Fruit fly (Drosophila melanogaster) ovary, adult (tissue): ENCODE data around the gene CG16798.

ENCODE experiments used
- CG17801 ChIP-seq: fragments of 200-800 bp; optimal IDR thresholded peaks from 2 replicates; lab custom pipeline; 2019; ENCODE audit warnings: missing biosample characterization, mild to moderate bottlenecking, missing genetic modification characterization, moderate library complexity; ENCODE audit not compliant: partially characterized antibody

CG16798 gene

DNA sequence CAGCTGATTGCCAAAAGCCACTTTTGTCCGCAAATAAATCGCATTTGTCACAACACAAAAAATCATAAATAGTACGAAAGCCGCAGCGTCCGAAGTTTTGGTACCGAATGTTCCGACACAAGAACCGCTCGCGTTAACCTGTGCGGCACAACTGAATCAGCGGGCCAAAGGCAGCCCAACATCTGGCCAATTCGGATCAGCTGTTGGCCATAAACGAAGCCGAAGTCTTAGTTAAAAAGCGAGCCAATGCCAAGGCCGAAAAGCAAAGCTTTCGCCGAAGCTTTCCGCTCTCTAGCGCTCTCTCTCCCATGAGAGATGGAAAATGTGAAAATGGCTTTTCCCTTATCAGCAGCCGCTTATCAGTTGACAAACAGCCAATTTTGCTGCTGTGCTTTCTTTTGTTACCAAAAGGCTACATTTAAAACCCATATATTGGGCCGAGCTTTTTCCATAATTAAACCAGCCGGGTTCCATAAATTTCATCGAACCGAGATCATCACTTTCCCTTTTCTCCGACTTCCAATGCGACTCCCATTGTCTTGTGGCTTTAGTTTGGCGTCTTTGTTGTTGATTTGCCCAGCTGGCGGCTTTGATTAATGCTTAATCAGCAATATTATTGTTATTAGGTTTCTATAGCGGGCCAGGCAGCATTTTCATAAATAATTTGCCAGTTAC, at the start of gene CG16798:
Gene CG16798 (minus strand): TSS at position 216 of the 675 bp plus-strand sequence.
- TF ChIP-seq CG17801 (GFP tag; lab: Kevin White, UChicago) = no peak

DNA sequence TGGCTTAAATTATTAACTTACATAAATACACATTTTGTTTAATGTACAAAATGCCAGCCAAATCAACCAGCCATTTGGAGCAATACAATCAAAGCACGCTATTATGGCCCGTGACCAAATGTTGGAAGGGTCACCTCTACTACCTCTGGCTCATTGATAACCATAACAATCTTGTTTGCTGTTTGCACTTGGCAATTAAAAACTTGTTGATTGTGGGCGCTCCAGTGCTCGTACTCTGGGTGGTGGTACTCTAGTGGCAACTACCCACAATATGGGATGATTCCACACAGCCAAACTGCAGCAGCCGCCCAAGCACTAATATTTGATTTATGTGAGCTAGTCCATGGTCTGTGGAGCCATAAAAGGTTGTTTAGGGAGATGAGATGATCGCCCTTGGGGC, 49.1 kb upstream of the CG16798 start:
- TF ChIP-seq CG17801 (GFP tag; lab: Kevin White, UChicago) = no peak

DNA sequence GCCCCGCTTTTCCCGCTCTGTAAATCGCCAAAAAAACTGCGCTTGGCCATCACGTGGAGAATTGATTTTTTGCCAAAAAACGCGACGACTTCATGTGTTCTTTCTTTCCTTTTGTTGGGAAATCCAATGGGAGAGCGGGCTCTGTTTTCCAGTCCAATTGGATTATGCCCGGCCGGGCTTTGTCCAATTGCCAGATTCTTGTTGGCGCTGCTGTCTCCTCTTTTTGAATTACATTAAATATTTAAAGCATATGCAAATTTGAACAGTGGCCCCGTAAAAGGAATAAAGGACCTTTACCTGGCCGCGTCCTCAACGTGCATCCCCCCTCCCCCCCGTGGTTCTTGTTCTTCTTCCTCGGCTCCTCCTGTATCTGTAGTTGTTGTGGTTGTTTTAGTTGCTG, 47.3 kb upstream of the CG16798 start:
- TF ChIP-seq CG17801 (GFP tag; lab: Kevin White, UChicago) = no peak

DNA sequence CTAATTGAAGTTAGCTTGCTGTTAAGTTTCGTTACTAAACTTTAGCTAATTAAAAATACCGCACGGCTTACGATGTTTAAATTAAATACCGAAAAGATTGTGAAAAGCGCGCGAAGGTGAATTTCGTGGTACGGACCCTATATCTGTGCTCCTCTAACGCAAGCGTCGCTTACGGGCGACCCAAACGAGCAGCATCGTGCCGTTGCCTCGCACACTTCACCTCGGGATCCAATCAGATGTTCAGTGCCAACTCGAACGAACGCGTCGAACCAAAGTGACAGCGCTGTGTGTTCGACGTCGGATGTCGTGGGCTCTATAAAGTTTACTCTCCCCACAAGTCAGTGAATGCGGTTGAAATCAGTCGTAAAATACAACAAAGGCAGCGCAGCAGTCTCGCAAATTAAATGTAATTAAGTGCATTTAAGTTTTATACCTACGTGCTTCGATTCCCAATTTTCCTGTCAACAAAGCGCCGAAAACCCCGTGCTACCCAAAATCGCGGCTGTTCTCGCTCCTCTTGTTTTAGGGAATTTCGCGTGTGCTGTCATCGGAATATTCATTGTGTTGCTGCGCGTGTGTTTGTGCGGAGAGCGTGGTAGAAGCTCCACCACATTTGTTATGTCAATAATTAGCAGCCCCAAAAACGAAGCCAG, 46.7 kb upstream of the CG16798 start:
- peak; percentile 68 for TF ChIP-seq CG17801 (GFP tag; lab: Kevin White, UChicago)

DNA sequence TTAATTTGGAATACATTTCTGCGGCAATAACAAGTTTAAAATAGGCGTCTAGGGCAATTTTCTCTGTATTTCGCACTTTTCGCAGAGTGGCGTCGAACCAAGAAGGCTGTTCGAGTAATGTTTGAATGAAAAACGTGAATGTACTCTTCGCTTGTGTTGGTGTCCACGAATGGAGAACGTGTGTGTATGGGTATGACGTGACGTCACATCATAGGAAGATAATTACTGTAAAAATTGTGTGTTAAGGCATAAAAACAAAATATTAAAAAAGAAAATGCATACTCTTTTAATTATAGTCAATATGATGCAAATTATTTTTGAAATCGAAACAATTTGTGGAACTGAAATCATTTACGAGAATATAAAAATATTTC, 46.2 kb upstream of the CG16798 start:
- TF ChIP-seq CG17801 (GFP tag; lab: Kevin White, UChicago) = no peak

DNA sequence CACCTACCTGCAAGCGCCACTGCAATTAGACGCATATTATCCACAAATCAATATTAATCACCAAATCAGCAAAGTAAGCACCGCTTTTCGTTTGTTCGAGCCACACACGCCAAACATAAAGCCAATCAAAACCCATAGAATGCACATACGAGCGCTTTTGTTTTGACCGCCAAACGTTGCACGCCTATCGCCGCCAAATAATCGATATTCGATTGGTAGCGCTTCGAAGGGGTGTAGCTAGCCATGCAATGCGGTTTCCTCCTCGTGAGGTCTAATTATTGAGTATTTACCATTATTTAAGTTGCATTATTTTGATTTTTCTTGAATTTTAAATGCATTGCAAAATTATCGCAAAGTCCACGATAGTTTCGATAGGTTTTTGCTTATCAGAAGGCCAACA, 45.2 kb upstream of the CG16798 start:
- no peak for TF ChIP-seq CG17801 (GFP tag; lab: Kevin White, UChicago)

DNA sequence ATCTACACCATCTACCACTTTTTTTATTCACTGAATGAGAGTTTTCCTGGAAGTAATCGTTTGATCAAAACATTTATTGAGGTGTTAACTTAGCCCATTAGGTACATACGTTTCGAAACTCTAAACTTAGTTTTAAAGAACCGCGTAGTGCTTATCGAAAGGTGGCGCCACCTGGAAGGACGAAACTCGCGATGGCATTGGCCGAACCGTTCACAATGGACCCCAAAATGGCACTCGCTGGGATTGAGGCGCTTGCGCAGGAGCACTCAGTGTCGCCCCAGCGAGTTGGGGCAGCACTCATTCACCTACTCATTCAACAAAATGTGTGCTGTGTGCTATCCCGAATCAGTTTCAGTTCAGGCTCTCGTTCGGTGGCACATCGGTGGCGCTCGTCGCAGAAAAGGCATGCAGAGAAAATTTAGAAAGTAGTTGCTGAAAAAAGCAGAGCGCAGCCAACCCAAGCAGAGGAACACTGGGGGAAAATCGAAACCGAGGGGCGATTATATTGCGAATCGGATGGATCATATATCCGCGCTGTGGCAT, 43.8 kb upstream of the CG16798 start, which contains the start of gene CG31688:
Gene CG31688 (plus strand): TSS at position 346 of the 543 bp plus-strand sequence.
- no peak for TF ChIP-seq CG17801 (GFP tag; lab: Kevin White, UChicago)

DNA sequence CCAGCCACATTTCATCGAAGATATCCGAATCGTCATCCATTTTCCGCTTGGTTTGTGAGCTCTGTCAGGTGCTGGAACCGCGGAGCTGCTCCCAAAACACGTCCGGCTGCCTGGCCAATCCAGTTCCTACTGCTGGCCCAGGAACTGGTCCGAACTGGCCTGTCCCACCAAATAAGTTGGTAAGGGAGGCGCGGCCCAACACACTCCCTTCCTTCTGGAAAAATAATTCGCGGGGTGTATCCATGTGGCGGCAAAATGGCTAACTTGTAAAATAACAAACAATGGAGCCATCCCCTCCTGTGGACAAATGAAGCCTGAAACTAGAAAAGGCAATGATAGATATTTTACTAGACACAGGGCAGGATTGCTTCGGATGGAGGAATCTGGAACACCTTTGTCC, 42.4 kb upstream of the CG16798 start, which contains the start of gene CG15130:
Gene CG15130 (minus strand): TSS at position 101 of the 400 bp plus-strand sequence.
- no peak for TF ChIP-seq CG17801 (GFP tag; lab: Kevin White, UChicago)

DNA sequence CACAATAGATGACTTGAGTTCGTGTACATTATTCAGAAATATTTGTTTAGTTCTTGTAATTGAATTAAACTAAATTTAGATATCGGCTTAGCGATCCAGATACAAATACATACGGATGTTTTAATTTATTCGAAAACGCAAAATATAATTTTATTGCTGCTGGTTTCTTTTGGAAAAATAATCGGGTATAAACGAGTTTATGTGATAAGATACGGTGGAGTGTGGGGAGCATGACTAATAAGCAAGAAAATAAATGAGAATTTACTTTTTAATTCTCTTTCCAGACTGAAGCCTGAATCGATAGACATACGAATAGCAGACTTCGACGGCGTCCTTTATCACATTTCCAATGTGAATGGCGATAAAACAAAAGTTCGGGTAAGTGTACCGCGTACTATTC, 37.9 kb upstream of the CG16798 start:
- TF ChIP-seq CG17801 (GFP tag; lab: Kevin White, UChicago) = no peak

DNA sequence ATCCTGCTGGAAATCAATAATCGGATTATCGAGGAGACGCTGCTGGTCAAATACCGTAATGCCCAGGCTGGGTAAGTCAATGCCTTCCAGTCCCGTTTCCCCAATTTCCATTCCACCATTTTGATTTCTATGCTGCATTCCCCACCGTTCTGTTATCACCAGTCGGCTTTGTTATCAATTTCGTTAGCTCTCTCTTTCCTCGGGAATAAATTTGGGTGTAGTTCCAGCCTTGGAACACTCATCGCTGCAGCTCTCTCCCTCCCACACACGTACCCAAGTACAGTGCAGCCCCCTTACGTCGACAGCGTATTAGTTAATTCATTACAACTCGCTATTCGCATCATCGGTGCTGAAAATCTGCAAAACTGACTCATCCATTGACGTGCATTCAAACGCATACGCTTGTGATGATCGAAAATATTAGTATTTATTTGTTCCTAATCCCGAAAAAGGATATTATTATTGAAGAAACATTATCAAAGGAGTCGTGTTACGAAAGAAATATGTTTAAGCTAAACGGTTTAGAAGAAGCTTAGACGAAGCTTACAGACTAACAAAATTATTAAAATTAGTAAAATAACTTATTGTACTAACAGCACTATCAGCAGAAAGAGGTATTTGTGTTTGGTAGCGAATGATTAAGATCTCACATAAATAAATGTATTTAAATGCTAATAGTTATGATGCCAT, 35.6 kb upstream of the CG16798 start:
- TF ChIP-seq CG17801 (GFP tag; lab: Kevin White, UChicago) = peak; percentile 10

DNA sequence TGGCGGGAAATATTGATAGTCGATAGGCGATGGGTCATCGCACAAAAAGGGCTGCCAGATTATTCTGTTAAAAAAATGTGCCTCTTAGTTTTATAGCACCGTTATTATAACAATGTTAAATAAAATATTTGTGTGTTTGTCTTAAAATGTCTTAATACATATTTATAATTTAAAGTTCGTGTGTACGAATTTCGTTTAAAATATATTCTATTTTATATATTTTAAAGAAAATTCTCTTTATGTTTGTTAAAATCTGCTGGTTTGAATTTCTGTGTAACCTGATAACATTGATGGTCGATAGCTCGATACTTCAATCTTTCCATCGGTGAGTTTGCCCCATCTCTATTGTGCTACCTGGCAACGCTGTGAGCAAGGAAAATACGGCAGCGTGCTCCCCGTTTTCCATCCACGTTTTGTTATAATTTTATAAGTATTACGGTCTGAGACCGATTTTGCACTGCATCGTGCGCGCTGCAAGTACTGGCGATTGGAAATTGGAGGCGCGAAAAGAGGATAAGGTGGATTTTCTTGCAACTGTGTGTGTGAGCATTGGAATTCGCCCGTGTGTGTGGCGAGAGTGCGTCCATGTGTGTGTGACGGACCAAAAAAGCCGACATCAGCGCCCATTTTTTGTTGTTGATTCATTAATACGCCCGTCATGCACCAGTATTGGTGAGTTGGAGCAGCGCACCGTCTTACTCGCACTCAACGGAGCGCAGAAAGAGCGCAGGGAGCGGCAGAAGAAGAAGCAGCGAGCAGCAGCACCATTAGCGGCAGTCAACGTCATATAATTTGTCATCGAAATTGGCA, 34.8 kb upstream of the CG16798 start, which contains the start of the genes CG10949 and Arpc2:
Gene CG10949 (minus strand): TSS at position 165 of the 810 bp plus-strand sequence.
Gene Arpc2 (plus strand): TSS at position 304 of the 810 bp plus-strand sequence.
- no peak for TF ChIP-seq CG17801 (GFP tag; lab: Kevin White, UChicago)

DNA sequence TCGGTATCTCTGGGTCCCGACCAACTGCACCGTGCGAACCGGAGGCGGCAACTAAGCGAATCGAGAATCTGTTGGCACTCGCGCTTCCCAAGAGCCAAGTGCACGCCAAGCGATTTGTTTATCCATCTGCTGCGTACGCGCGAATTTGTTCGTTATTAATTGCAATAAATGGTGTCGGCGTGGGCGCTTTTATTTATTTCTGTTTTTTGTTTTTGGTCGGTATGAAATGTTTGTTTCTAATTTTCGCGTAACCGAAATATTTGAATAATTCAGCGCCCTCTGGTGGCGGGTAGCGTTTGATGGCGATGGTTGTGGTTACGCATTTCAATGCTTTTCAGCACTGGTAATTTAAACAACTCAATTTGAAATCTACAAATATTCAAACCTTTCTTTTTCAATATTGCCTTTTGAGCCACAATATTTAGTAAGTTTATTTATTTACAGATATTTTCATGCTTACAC, 32.6 kb upstream of the CG16798 start, which contains the start of gene CG10947:
Gene CG10947 (minus strand): TSS at position 51 of the 462 bp plus-strand sequence.
- TF ChIP-seq CG17801 (GFP tag; lab: Kevin White, UChicago) = no peak

DNA sequence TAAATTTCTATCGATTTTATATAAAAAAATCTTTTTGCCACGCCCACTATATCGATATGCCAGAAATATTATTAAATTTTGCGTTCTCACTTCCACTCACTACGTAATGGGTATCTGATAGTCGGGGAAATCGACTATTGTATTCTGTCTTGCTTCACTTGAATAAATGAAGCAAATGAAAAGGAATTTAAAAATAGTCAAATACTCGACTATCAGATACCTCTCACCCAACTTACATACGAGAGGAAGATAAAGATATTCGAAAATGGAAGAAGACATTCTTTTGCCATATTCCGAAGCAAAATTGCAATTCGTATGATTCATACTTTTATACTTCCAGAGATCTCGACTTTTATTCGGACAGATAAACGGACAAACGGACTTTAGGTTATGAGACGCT, 31.7 kb upstream of the CG16798 start:
- TF ChIP-seq CG17801 (GFP tag; lab: Kevin White, UChicago) = no peak

DNA sequence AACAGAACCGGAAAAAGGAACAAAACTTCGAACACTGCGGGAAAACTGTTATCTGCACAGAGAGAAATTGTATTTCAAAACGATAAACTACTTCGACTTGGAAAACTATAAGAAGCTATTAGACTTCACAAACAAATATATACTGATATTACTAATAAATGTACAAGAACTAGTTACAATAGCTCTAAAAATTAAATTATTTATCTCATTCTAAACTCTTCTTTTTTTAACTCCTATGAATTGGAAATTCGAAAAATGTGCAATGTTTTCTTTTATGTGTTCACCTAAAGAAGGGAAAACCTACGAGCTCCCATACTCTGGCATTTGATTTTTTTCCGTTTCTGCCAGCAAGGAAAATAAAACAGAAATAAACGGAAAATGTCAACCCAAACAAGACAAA, 19.3 kb upstream of the CG16798 start:
- no peak for TF ChIP-seq CG17801 (GFP tag; lab: Kevin White, UChicago)
